Worm (Caenorhabditis elegans): ENCODE results near the gene R02F11.12.
A peak's percentile ranks its signal among the peaks of the same experiment; 100 is the strongest.

The R02F11.12 gene

ce11 chrV:4806859-4807258, 16.4 kb downstream of the R02F11.12 start (continued):
- TF ChIP-seq ceh-82 (tag; optimal IDR thresholded peaks at IDR 0.05) (no peak), unc-130 (tag; optimal IDR thresholded peaks at IDR 0.05) (no peak)

ce11 chrV:4810653-4811052, 20.2 kb downstream of the R02F11.12 start:
- TF ChIP-seq snu-23 (GFP tag; optimal IDR thresholded peaks at IDR 0.05) (peak; percentile 55), dsc-1 (tag; optimal IDR thresholded peaks at IDR 0.05) (peak; percentile 44), ceh-8 (GFP tag; optimal IDR thresholded peaks at IDR 0.05) (no peak), blmp-1 (tag; optimal IDR thresholded peaks at IDR 0.05) (no peak), vab-15 (tag; optimal IDR thresholded peaks at IDR 0.05) (no peak), Y116A8C.19 (tag; optimal IDR thresholded peaks at IDR 0.05; ENCODE audit: borderline replicate concordance) (no peak), lin-14 (GFP tag; optimal IDR thresholded peaks at IDR 0.05) (peak; percentile 85), aly-2 (tag; optimal IDR thresholded peaks at IDR 0.05) (peak; percentile 14), mab-9 (GFP tag; IDR thresholded peaks at IDR 0.05) (no peak), zip-4 (GFP tag; optimal IDR thresholded peaks at IDR 0.05) (no peak), lin-35 (GFP tag; optimal IDR thresholded peaks at IDR 0.05) (peak in 1 of 2 experiments; percentile 62), lir-3 (tag; optimal IDR thresholded peaks at IDR 0.05; ENCODE audit: poor library complexity) (no peak), alr-1 (tag; optimal IDR thresholded peaks at IDR 0.05; ENCODE audit: borderline replicate concordance) (no peak), unc-86 (tag; optimal IDR thresholded peaks at IDR 0.05) (peak; percentile 19), elt-2 (tag; optimal IDR thresholded peaks at IDR 0.05) (no peak), C16A3.4 (tag; optimal IDR thresholded peaks at IDR 0.05) (no peak), nhr-76 (tag; optimal IDR thresholded peaks at IDR 0.05) (no peak), ceh-88 (GFP tag; IDR thresholded peaks at IDR 0.05) (no peak), nhr-237 (tag; optimal IDR thresholded peaks at IDR 0.05) (no peak), aha-1 (tag; optimal IDR thresholded peaks at IDR 0.05) (no peak), tlp-1 (tag; optimal IDR thresholded peaks at IDR 0.05) (no peak), unc-130 (tag; optimal IDR thresholded peaks at IDR 0.05) (no peak), irx-1 (tag; optimal IDR thresholded peaks at IDR 0.05) (no peak), pag-3 (tag; optimal IDR thresholded peaks at IDR 0.05; ENCODE audit: borderline replicate concordance, insufficient read depth) (no peak), grh-1 (GFP tag; IDR thresholded peaks at IDR 0.05) (no peak), nhr-12 (tag; optimal IDR thresholded peaks at IDR 0.05) (no peak), F16B12.6 (tag; optimal IDR thresholded peaks at IDR 0.05) (peak; percentile 2), mdl-1 (tag; optimal IDR thresholded peaks at IDR 0.05) (no peak), swsn-7 (tag; optimal IDR thresholded peaks at IDR 0.05) (peak; percentile 42), tbx-2 (tag; optimal IDR thresholded peaks at IDR 0.05) (no peak), egl-13 (tag; optimal IDR thresholded peaks at IDR 0.05) (peak; percentile 32), ceh-82 (tag; optimal IDR thresholded peaks at IDR 0.05) (peak in 2 of 3 experiments; percentile 13 to 65), lsy-2 (tag; optimal IDR thresholded peaks at IDR 0.05) (peak in 1 of 2 experiments; percentile 65), nhr-84 (tag; optimal IDR thresholded peaks at IDR 0.05) (no peak), hlh-4 (tag; optimal IDR thresholded peaks at IDR 0.05) (no peak), ceh-90 (tag; optimal IDR thresholded peaks at IDR 0.05) (no peak), unc-98 (GFP tag; IDR thresholded peaks at IDR 0.05) (no peak), ces-1 (GFP tag; optimal IDR thresholded peaks at IDR 0.05) (no peak), fkh-10 (GFP tag; optimal IDR thresholded peaks at IDR 0.05) (no peak), dpl-1 (GFP tag; optimal IDR thresholded peaks at IDR 0.05) (peak in 1 of 3 experiments; percentile 51), pax-3 (tag; optimal IDR thresholded peaks at IDR 0.05) (no peak), efl-1 (optimal IDR thresholded peaks at IDR 0.05) (peak; percentile 41 to 51), efl-1 (GFP tag; optimal IDR thresholded peaks at IDR 0.05 in 1 of 2) (peak; percentile 42 to 80), rnt-1 (tag; optimal IDR thresholded peaks at IDR 0.05) (no peak), C04F5.9 (tag; optimal IDR thresholded peaks at IDR 0.05) (no peak), nhr-28 (tag; optimal IDR thresholded peaks at IDR 0.05) (no peak), lin-39 (tag; optimal IDR thresholded peaks at IDR 0.05) (no peak), elt-3 (tag; optimal IDR thresholded peaks at IDR 0.05) (no peak), C34B4.2 (tag; optimal IDR thresholded peaks at IDR 0.05) (no peak), fkh-8 (tag; optimal IDR thresholded peaks at IDR 0.05) (peak; percentile 69), efl-3 (GFP tag; optimal IDR thresholded peaks at IDR 0.05) (no peak)

All from whole organism, L1 larva.